Worm (Caenorhabditis elegans) whole organism, L1 larva: Measurements from ENCODE around the gene egl-27.

Source experiments
- C04F5.9 ChIP-seq: sonication (generic microtip); optimal IDR thresholded peaks from 2 replicates; lab custom pipeline; 2016; ENCODE audit warnings: missing genetic modification characterization, missing compliant biosample characterization
- C16A3.4 ChIP-seq: fragments of 150-350 bp; optimal IDR thresholded peaks from 2 replicates; lab custom pipeline; 2014; ENCODE audit warnings: missing biosample characterization, missing genetic modification characterization
- F16B12.6 ChIP-seq: fragments of 150-350 bp; optimal IDR thresholded peaks from 2 replicates; lab custom pipeline; 2014; ENCODE audit warnings: missing biosample characterization, missing genetic modification characterization
- Y116A8C.19 ChIP-seq: sonication (generic microtip); optimal IDR thresholded peaks from 2 replicates; lab custom pipeline; 2016; ENCODE audit warnings: missing compliant biosample characterization, missing genetic modification characterization, borderline replicate concordance
- alr-1 ChIP-seq: fragments of 200-800 bp; sonication (Bioruptor generic); optimal IDR thresholded peaks from 2 replicates; lab custom pipeline; 2018; ENCODE audit warnings: borderline replicate concordance, mild to moderate bottlenecking, missing genetic modification characterization, missing compliant biosample characterization
- ama-1 ChIP-seq: fragments of 150-350 bp; optimal IDR thresholded peaks from 2 replicates; lab custom pipeline; 2014
- ceh-63 ChIP-seq: fragments of 200-800 bp; sonication (Bioruptor generic); optimal IDR thresholded peaks from 2 replicates; lab custom pipeline; 2018; ENCODE audit warnings: mild to moderate bottlenecking, missing genetic modification characterization, missing compliant biosample characterization
- ceh-8 ChIP-seq: fragments of 200-800 bp; sonication (Bioruptor generic); optimal IDR thresholded peaks from 2 replicates; lab custom pipeline; 2018; ENCODE audit warnings: mild to moderate bottlenecking, missing genetic modification characterization, moderate library complexity, missing compliant biosample characterization
- ceh-82 ChIP-seq, 3 experiments: fragments of 150-350 bp in 1 of 3; sonication (generic microtip) in 2 of 3; optimal IDR thresholded peaks; 2 replicates each; lab custom pipeline; 2014 to 2017; ENCODE audit warnings: missing biosample characterization in 3 of 3, missing genetic modification characterization in 3 of 3
- ceh-88 ChIP-seq: fragments of 200-800 bp; sonication (Bioruptor generic); IDR thresholded peaks from 2 replicates; pipeline ENCODE4 v1.3.6; 2022; ENCODE audit warnings: missing genetic modification characterization, missing compliant biosample characterization
- ces-1 ChIP-seq: fragments of 150-350 bp; optimal IDR thresholded peaks from 2 replicates; lab custom pipeline; 2014; ENCODE audit warnings: missing biosample characterization, missing genetic modification reagents, missing genetic modification characterization
- dsc-1 ChIP-seq: sonication (generic microtip); optimal IDR thresholded peaks from 2 replicates; lab custom pipeline; 2016; ENCODE audit warnings: mild to moderate bottlenecking, missing genetic modification characterization, missing compliant biosample characterization
- efl-3 ChIP-seq: fragments of 200-800 bp; sonication (Bioruptor generic); optimal IDR thresholded peaks from 2 replicates; lab custom pipeline; 2018; ENCODE audit warnings: mild to moderate bottlenecking, missing genetic modification characterization, missing compliant biosample characterization
- egl-13 ChIP-seq: sonication (generic microtip); optimal IDR thresholded peaks from 2 replicates; lab custom pipeline; 2016; ENCODE audit warnings: missing genotype, missing genetic modification reagents, missing genetic modification characterization, missing compliant biosample characterization
- egl-27 ChIP-seq, 2 experiments: fragments of 150-350 bp in 1 of 2; sonication (generic microtip); optimal IDR thresholded peaks; 3 replicates each; lab custom pipeline; 2017 to 2018; ENCODE audit warnings: missing biosample characterization in 2 of 2, missing genetic modification characterization in 2 of 2, missing genetic modification reagents in 2 of 2
- elt-3 ChIP-seq, 6 experiments: fragments of 150-350 bp in 1 of 6; sonication (generic microtip); optimal IDR thresholded peaks; 2 replicates each; lab custom pipeline; 2017 to 2018; ENCODE audit warnings: missing biosample characterization in 6 of 6, missing genetic modification characterization in 6 of 6, inconsistent platforms in 1 of 6
- ets-5 ChIP-seq: fragments of 200-800 bp; sonication (Bioruptor generic); IDR thresholded peaks from 2 replicates; pipeline ENCODE4 v1.3.6; 2022; ENCODE audit warnings: missing genetic modification characterization, missing compliant biosample characterization
- fkh-10 ChIP-seq: sonication (generic microtip); optimal IDR thresholded peaks from 2 replicates; lab custom pipeline; 2017; ENCODE audit warnings: missing biosample characterization, missing genetic modification reagents, missing genetic modification characterization
- fkh-4 ChIP-seq: sonication (generic microtip); optimal IDR thresholded peaks from 2 replicates; lab custom pipeline; 2016; ENCODE audit warnings: missing compliant biosample characterization, missing genetic modification characterization, borderline replicate concordance
- fos-1 ChIP-seq: fragments of 150-350 bp; optimal IDR thresholded peaks from 2 replicates; lab custom pipeline; 2014; ENCODE audit warnings: missing biosample characterization, missing genetic modification characterization
- grh-1 ChIP-seq: fragments of 200-800 bp; sonication (Bioruptor generic); IDR thresholded peaks from 2 replicates; pipeline ENCODE4 v1.3.6; 2022; ENCODE audit warnings: missing genetic modification reagents, missing genetic modification characterization, missing compliant biosample characterization
- hpl-2 ChIP-seq: fragments of 150-350 bp; optimal IDR thresholded peaks from 2 replicates; lab custom pipeline; 2014; ENCODE audit warnings: missing biosample characterization, missing genetic modification reagents, missing genetic modification characterization
- jun-1 ChIP-seq: fragments of 150-350 bp; optimal IDR thresholded peaks from 2 replicates; lab custom pipeline; 2014; ENCODE audit warnings: missing biosample characterization, missing genetic modification reagents, missing genetic modification characterization
- lin-13 ChIP-seq: fragments of 150-350 bp; optimal IDR thresholded peaks from 2 replicates; lab custom pipeline; 2014; ENCODE audit warnings: missing biosample characterization, missing genetic modification reagents, missing genetic modification characterization
- lin-14 ChIP-seq: fragments of 200-800 bp; sonication (Bioruptor generic); optimal IDR thresholded peaks from 2 replicates; lab custom pipeline; 2018; ENCODE audit warnings: mild to moderate bottlenecking, missing genetic modification characterization, moderate library complexity, missing compliant biosample characterization
- lin-15B ChIP-seq: fragments of 150-350 bp; sonication (generic microtip); optimal IDR thresholded peaks from 3 replicates; lab custom pipeline; 2014; ENCODE audit warnings: missing biosample characterization, missing genetic modification characterization
- lin-35 ChIP-seq, 2 experiments: fragments of 150-350 bp; optimal IDR thresholded peaks; 2 replicates each; lab custom pipeline; 2014; ENCODE audit warnings: missing biosample characterization in 2 of 2, missing genetic modification characterization in 2 of 2, missing genetic modification reagents in 2 of 2
- lin-39 ChIP-seq: fragments of 150-350 bp; optimal IDR thresholded peaks from 2 replicates; lab custom pipeline; 2014; ENCODE audit warnings: missing biosample characterization, missing genetic modification reagents, missing genetic modification characterization
- lir-3 ChIP-seq: sonication (generic microtip); optimal IDR thresholded peaks from 2 replicates; lab custom pipeline; 2016; ENCODE audit warnings: mild to moderate bottlenecking, missing genetic modification characterization, moderate library complexity, missing compliant biosample characterization; ENCODE audit not compliant: poor library complexity
- lsy-2 ChIP-seq, 2 experiments: fragments of 150-350 bp; optimal IDR thresholded peaks; 2 replicates each; lab custom pipeline; 2014; ENCODE audit warnings: missing biosample characterization in 2 of 2, missing genetic modification characterization in 2 of 2
- mab-9 ChIP-seq: fragments of 200-800 bp; sonication (Bioruptor generic); IDR thresholded peaks from 2 replicates; pipeline ENCODE4 v1.3.6; 2022; ENCODE audit warnings: missing genetic modification reagents, missing genetic modification characterization, missing compliant biosample characterization
- mef-2 ChIP-seq: fragments of 150-350 bp; optimal IDR thresholded peaks from 2 replicates; lab custom pipeline; 2014; ENCODE audit warnings: missing biosample characterization, missing genetic modification characterization
- nhr-11 ChIP-seq: fragments of 150-350 bp; optimal IDR thresholded peaks from 2 replicates; lab custom pipeline; 2014; ENCODE audit warnings: missing biosample characterization, missing genetic modification characterization
- nhr-12 ChIP-seq: sonication (generic microtip); optimal IDR thresholded peaks from 2 replicates; lab custom pipeline; 2017; ENCODE audit warnings: missing biosample characterization, missing genetic modification characterization
- nhr-20 ChIP-seq: sonication (generic microtip); optimal IDR thresholded peaks from 2 replicates; lab custom pipeline; 2016; ENCODE audit warnings: mild to moderate bottlenecking, missing genetic modification characterization, missing compliant biosample characterization
- nhr-28 ChIP-seq: fragments of 150-350 bp; optimal IDR thresholded peaks from 2 replicates; lab custom pipeline; 2014; ENCODE audit warnings: missing biosample characterization, missing genetic modification characterization
- nhr-47 ChIP-seq: sonication (generic microtip); optimal IDR thresholded peaks from 2 replicates; lab custom pipeline; 2016; ENCODE audit warnings: mild to moderate bottlenecking, missing genetic modification characterization, moderate library complexity, missing compliant biosample characterization
- nhr-76 ChIP-seq: sonication (generic microtip); optimal IDR thresholded peaks from 2 replicates; lab custom pipeline; 2017; ENCODE audit warnings: missing biosample characterization, missing genetic modification characterization
- nhr-77 ChIP-seq: fragments of 150-350 bp; optimal IDR thresholded peaks from 2 replicates; lab custom pipeline; 2014; ENCODE audit warnings: missing biosample characterization, missing genetic modification characterization
- nhr-84 ChIP-seq: sonication (generic microtip); optimal IDR thresholded peaks from 2 replicates; lab custom pipeline; 2017; ENCODE audit warnings: missing biosample characterization, missing genetic modification characterization
- nhr-90 ChIP-seq: sonication (generic microtip); optimal IDR thresholded peaks from 2 replicates; lab custom pipeline; 2016; ENCODE audit warnings: mild to moderate bottlenecking, missing genetic modification characterization, missing compliant biosample characterization; ENCODE audit not compliant: poor library complexity
- pqm-1 ChIP-seq: sonication (generic microtip); optimal IDR thresholded peaks from 3 replicates; lab custom pipeline; 2017; ENCODE audit warnings: missing biosample characterization, missing genetic modification characterization
- rnt-1 ChIP-seq: sonication (generic microtip); optimal IDR thresholded peaks from 2 replicates; lab custom pipeline; 2016; ENCODE audit warnings: mild to moderate bottlenecking, missing genetic modification characterization, moderate library complexity, missing compliant biosample characterization
- skn-1 ChIP-seq: fragments of 150-350 bp; optimal IDR thresholded peaks from 2 replicates; lab custom pipeline; 2014; ENCODE audit warnings: missing biosample characterization, missing genetic modification characterization
- snpc-4 ChIP-seq: fragments of 150-350 bp; optimal IDR thresholded peaks from 2 replicates; lab custom pipeline; 2014; ENCODE audit warnings: missing biosample characterization, missing genetic modification characterization
- sptf-1 ChIP-seq: fragments of 150-350 bp; optimal IDR thresholded peaks from 2 replicates; lab custom pipeline; 2014; ENCODE audit warnings: missing biosample characterization, missing genetic modification characterization
- unc-30 ChIP-seq: sonication (generic microtip); optimal IDR thresholded peaks from 2 replicates; lab custom pipeline; 2017; ENCODE audit warnings: missing biosample characterization, missing genetic modification characterization
- unc-62 ChIP-seq: fragments of 150-350 bp; optimal IDR thresholded peaks from 2 replicates; lab custom pipeline; 2014; ENCODE audit warnings: missing biosample characterization, missing genetic modification reagents, missing genetic modification characterization
- unc-98 ChIP-seq: fragments of 200-800 bp; sonication (Bioruptor generic); IDR thresholded peaks from 2 replicates; pipeline ENCODE4 v1.3.6; 2022; ENCODE audit warnings: missing genetic modification characterization, missing compliant biosample characterization
- vab-15 ChIP-seq: sonication (generic microtip); optimal IDR thresholded peaks from 2 replicates; lab custom pipeline; 2017; ENCODE audit warnings: missing genotype, mild to moderate bottlenecking, missing genetic modification characterization, missing compliant biosample characterization
- zag-1 ChIP-seq: fragments of 150-350 bp; optimal IDR thresholded peaks from 2 replicates; lab custom pipeline; 2014; ENCODE audit warnings: missing biosample characterization, missing genetic modification characterization
- zip-4 ChIP-seq: fragments of 200-800 bp; sonication (Bioruptor generic); optimal IDR thresholded peaks from 2 replicates; lab custom pipeline; 2018; ENCODE audit warnings: mild to moderate bottlenecking, missing genetic modification characterization, moderate library complexity, missing compliant biosample characterization
- ztf-11 ChIP-seq, 2 experiments: sonication (generic microtip); optimal IDR thresholded peaks; 2 replicates each; lab custom pipeline; 2016 to 2017; ENCODE audit warnings: missing genetic modification characterization in 2 of 2, missing biosample characterization in 1 of 2, missing compliant biosample characterization in 1 of 2
- ztf-4 ChIP-seq: fragments of 150-350 bp; optimal IDR thresholded peaks from 2 replicates; lab custom pipeline; 2014; ENCODE audit warnings: missing biosample characterization, missing genetic modification characterization

Gene egl-27

DNA sequence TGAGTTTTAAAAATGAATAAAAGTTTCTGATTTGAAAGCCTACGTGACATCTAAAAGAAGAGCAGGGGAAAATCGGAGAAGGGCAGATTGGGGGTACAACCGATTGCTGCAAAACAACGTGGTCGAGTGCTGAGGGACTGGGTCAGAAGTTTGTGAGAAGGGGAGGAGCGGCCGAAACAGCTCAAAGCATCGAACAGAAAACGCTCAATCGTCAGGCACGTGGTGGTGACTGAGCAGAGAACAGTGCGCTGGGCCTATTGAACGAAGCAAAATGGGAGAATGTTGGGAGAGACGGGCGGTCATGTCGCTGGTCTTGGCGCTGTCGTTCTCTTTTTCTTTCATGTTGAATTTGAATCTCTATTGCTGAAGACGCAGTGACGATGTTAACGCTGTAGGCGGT lies 56.4 kb downstream of the egl-27 start (continued):
- TF ChIP-seq ces-1 (GFP tag; lab: Kevin White, UChicago), result no peak
- no peak for TF ChIP-seq nhr-28 (tag; lab: Kevin White, UChicago)
- TF ChIP-seq mef-2 (tag; lab: Kevin White, UChicago), result no peak
- TF ChIP-seq lin-13, result peak; percentile 31
- TF ChIP-seq fkh-10 (GFP tag; lab: Kevin White, UChicago), result no peak
- TF ChIP-seq unc-98 (GFP tag; lab: Robert Waterston, UW), result no peak
- no peak for TF ChIP-seq ets-5 (GFP tag; lab: Robert Waterston, UW)
- TF ChIP-seq ama-1 (lab: Kevin White, UChicago), result peak; percentile 49
- TF ChIP-seq unc-62, result no peak
- no peak for TF ChIP-seq C04F5.9
- peak; percentile 88 for TF ChIP-seq lin-14
- 0 out of 2 replicates have a peak, but pooled peaks have one; percentile 9 for TF ChIP-seq grh-1
- no peak for TF ChIP-seq lin-39
- peak; percentile 29 for TF ChIP-seq lir-3
- no peak for TF ChIP-seq fkh-4 (tag; lab: Kevin White, UChicago)
- TF ChIP-seq C16A3.4 (tag; lab: Kevin White, UChicago), result peak; percentile 70
- TF ChIP-seq lin-35 (GFP tag; optimal IDR thresholded peaks at IDR 0.05; lab: Kevin White, UChicago), result peak; percentile 33 to 77
- TF ChIP-seq mab-9 (GFP tag; lab: Robert Waterston, UW), result no peak
- no peak for TF ChIP-seq hpl-2 (GFP tag; lab: Kevin White, UChicago)
- peak; percentile 43 for TF ChIP-seq skn-1
- TF ChIP-seq egl-27 (tag; optimal IDR thresholded peaks at IDR 0.05; lab: Kevin White, UChicago), result peak in 1 of 2 experiments; percentile 39
- TF ChIP-seq F16B12.6 (tag; lab: Kevin White, UChicago), result no peak
- TF ChIP-seq zip-4, result no peak
- peak; percentile 81 for TF ChIP-seq nhr-20 (tag; lab: Kevin White, UChicago)
- peak; percentile 4 for TF ChIP-seq nhr-90 (tag; lab: Kevin White, UChicago)
- no peak for TF ChIP-seq nhr-76 (tag; lab: Kevin White, UChicago)
- TF ChIP-seq zag-1 (tag; lab: Kevin White, UChicago), result no peak
- peak; percentile 50 to 65 for TF ChIP-seq lsy-2 (tag; optimal IDR thresholded peaks at IDR 0.05; lab: Kevin White, UChicago)
- TF ChIP-seq jun-1, result peak; percentile 60
- TF ChIP-seq nhr-77 (tag; lab: Kevin White, UChicago), result no peak
- no peak for TF ChIP-seq alr-1
- no peak for TF ChIP-seq nhr-11 (tag; lab: Kevin White, UChicago)
- no peak for TF ChIP-seq vab-15 (tag; lab: Kevin White, UChicago)
- TF ChIP-seq lin-15B (tag; lab: Kevin White, UChicago), result no peak
- TF ChIP-seq ceh-63 (GFP tag; lab: Kevin White, UChicago), result no peak
- peak in 1 of 6 experiments; percentile 21 for TF ChIP-seq elt-3 (tag; optimal IDR thresholded peaks at IDR 0.05; lab: Kevin White, UChicago)
- no peak for TF ChIP-seq ceh-88 (GFP tag; lab: Robert Waterston, UW)
- TF ChIP-seq nhr-12 (tag; lab: Kevin White, UChicago), result no peak
- no peak for TF ChIP-seq nhr-84 (tag; lab: Kevin White, UChicago)
- no peak for TF ChIP-seq ceh-8 (GFP tag; lab: Kevin White, UChicago)
- TF ChIP-seq nhr-47 (tag; lab: Kevin White, UChicago), result peak; percentile 29
- peak; percentile 7 for TF ChIP-seq dsc-1 (tag; lab: Kevin White, UChicago)
- TF ChIP-seq fos-1, result no peak
- TF ChIP-seq ztf-11 (tag; optimal IDR thresholded peaks at IDR 0.05; lab: Kevin White, UChicago), result no peak
- peak; percentile 43 for TF ChIP-seq ztf-4 (tag; lab: Kevin White, UChicago)
- TF ChIP-seq snpc-4 (tag; lab: Kevin White, UChicago), result peak; percentile 7
- no peak for TF ChIP-seq sptf-1
- no peak for TF ChIP-seq pqm-1 (tag; lab: Kevin White, UChicago)
- no peak for TF ChIP-seq efl-3 (GFP tag; lab: Kevin White, UChicago)
- no peak for TF ChIP-seq Y116A8C.19 (tag; lab: Kevin White, UChicago)
- TF ChIP-seq rnt-1 (tag; lab: Kevin White, UChicago), result peak; percentile 40
- TF ChIP-seq ceh-82 (tag; optimal IDR thresholded peaks at IDR 0.05; lab: Kevin White, UChicago), result no peak
- no peak for TF ChIP-seq egl-13 (tag; lab: Kevin White, UChicago)
- no peak for TF ChIP-seq unc-30 (tag; lab: Kevin White, UChicago)
